Worm (Caenorhabditis elegans): ENCODE data around the gene cup-15.

Gene cup-15

DNA sequence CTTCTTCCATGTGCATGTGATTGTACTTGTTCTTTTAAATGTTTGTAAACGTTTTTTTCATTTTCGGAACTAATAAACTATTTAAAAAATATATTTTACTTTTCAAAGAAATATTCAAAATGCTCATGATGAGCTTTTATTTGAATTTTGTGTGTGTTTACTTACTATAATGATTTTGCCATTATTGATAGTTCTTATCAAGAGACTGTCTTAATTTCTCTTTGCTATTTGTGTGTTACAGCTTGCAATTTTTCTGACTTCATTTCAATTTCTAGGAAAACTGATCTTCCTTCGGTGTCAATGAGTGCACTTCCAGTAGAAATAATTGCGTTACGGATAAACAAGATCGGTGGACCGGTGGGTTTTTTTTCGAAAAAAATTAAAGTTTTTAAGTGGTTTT, 22.0 kb downstream of the cup-15 start, which contains the start of gene C06C3.12:
C06C3.12 (plus strand) TSS at position 301 of the 400 bp plus-strand sequence.
- no peak for TF ChIP-seq unc-62 (GFP tag; optimal IDR thresholded peaks at IDR 0.05)

DNA sequence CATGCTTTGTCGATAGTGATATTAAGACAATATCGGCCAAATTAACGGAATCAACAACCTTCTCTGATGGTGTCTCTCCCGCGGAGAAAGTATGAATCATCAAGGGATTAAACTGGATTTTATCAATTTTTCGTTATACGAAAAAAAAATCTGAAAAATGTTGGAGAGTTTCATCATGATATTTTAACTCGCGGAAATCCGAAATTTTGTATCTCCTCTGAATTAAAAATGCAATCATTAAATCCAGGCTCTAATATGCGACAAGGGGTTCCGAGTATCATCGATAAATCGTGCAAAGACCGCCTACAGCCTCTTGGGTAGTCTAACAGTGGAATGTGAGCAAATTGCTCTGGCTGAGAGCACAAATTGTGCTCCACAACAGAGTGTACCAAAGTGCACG, 24.4 kb downstream of the cup-15 start, which contains the start of gene C06C3.10:
C06C3.10 (minus strand) TSS at position 101 of the 400 bp plus-strand sequence.
- TF ChIP-seq unc-62 (GFP tag; optimal IDR thresholded peaks at IDR 0.05), result no peak

- no peak for TF ChIP-seq unc-62 (GFP tag; optimal IDR thresholded peaks at IDR 0.05)
Measured at ce11 chrII:9378174-9378573, 25.4 kb downstream of the cup-15 start.

DNA sequence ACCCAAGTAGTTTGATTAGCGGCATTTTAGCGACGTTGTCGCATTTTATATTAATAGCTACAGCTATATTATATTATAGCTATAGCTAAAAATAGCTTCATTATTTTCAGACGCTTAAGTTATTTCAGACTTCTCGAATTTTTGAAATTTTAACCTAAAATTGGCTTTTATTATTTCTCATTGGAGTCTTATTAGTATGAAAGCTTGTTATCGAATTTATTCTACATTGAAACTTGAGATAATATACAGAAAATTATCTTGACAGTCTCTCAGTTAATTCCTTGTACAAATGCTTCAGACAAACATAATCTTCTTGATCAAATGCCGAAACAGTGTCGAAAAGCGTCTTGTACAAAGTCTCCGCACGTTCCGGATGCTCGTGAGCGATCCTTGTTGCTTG, 27.0 kb downstream of the cup-15 start, which contains the start of gene srh-48:
srh-48 (plus strand) TSS at position 301 of the 400 bp plus-strand sequence.
- TF ChIP-seq unc-62 (GFP tag; optimal IDR thresholded peaks at IDR 0.05), result no peak

- TF ChIP-seq unc-62 (GFP tag; optimal IDR thresholded peaks at IDR 0.05), result no peak
Measured at ce11 chrII:9385241-9385640, 32.4 kb downstream of the cup-15 start, which contains the start of gene C06C3.7. Gene C06C3.7 (plus strand): TSS chrII:9385541.

DNA sequence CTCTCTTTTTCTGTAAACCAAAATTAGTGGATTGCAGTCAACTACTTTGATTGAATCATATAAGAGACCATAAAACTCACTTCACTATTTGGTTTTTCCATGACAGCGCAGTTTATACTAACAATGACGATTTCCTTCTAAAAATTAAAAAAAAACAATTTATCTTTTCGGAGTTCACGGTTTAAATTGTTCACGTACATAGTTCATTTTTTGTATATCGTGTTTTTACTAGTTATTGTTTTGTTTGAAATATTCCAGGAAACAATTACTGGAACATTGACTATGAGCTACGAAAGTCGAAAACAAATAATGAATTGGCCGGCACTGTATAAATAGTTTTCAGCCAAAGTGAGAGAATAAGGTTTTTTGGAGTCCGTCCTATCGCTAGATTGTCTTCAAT, 39.9 kb downstream of the cup-15 start, which contains the start of gene lido-17:
lido-17 (minus strand) TSS at position 101 of the 400 bp plus-strand sequence.
- no peak for TF ChIP-seq unc-62 (GFP tag; optimal IDR thresholded peaks at IDR 0.05)

- TF ChIP-seq unc-62 (GFP tag; optimal IDR thresholded peaks at IDR 0.05), result no peak
Measured at ce11 chrII:9397496-9397895, 44.7 kb downstream of the cup-15 start, which contains the start of gene Y51B9A.9. Gene Y51B9A.9 (minus strand): TSS chrII:9397596.

ce11 chrII:9398370-9398901, 45.6 kb downstream of the cup-15 start, which contains the start of the genes Y51B9A.14 and Y51B9A.8:
Gene Y51B9A.14 (minus strand): TSS chrII:9398470.
Gene Y51B9A.8 (plus strand): TSS chrII:9398851.
- TF ChIP-seq unc-62 (GFP tag; optimal IDR thresholded peaks at IDR 0.05), result no peak

DNA sequence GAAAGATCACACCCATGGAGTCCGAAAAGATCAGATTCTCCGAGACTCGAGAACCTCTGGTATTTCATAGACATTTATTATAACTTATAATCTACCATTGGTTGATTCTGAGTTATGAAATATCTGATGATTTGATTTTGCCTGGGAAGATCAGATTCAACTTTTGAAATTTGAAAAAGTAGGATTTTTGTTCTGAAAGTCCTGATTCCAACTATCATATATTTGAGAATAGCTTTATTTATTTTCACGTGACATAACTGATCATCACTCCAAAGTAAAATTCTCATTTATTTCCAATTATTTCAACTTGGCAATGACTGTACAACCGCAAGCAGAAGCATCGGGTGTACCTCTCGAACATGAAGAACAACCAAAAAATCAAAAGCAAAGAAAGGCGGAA, 46.9 kb downstream of the cup-15 start, which contains the start of gene Y51B9A.7:
Y51B9A.7 (plus strand) TSS at position 301 of the 400 bp plus-strand sequence.
- TF ChIP-seq unc-62 (GFP tag; optimal IDR thresholded peaks at IDR 0.05), result no peak

DNA sequence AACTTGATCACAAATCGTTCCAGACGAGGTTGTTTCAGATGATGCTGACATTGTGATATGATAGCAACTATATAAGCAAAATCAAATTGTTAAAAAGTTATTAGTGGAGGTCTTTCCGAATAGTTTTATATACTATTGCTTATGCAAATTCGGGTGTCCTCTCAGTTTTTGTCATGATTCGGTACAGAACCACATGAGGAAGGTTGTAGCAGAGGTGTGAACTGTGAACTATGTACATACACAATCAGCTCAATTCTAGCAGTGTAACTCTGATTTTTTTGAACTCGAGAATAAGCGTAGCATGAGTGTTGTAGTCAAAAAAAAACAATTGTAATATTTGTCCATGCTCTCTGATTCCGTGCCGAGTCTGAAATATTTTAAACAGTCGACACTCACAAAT, 50.3 kb downstream of the cup-15 start, which contains the start of gene Y51B9A.6:
Y51B9A.6 (minus strand) TSS at position 101 of the 400 bp plus-strand sequence.
- TF ChIP-seq unc-62 (GFP tag; optimal IDR thresholded peaks at IDR 0.05), result no peak

DNA sequence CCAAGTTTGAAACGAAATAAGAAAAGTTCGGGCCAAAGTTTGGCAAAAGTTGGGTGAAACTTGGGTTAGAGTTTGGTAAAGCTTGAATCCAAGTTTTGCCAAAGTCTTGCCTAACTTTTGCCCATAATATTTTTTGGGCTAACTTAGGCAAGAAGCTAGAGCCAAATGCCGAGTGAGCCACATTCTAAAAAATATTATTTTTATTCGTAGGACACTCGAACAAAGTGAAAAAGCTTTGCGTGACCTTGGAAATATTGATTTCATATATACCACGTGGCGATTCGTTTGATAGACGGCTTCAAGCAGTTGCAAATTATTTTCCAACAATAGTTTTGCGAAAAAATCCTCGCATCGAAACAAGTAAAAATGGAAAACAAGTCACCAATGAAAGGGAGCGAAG, 51.0 kb downstream of the cup-15 start, which contains the start of gene Y51B9A.5:
Y51B9A.5 (plus strand) TSS at position 301 of the 400 bp plus-strand sequence.
- TF ChIP-seq unc-62 (GFP tag; optimal IDR thresholded peaks at IDR 0.05), result no peak

Data from whole organism, dauer.